Worm (Caenorhabditis elegans): Measurements from ENCODE around the gene prp-38.

DNA sequence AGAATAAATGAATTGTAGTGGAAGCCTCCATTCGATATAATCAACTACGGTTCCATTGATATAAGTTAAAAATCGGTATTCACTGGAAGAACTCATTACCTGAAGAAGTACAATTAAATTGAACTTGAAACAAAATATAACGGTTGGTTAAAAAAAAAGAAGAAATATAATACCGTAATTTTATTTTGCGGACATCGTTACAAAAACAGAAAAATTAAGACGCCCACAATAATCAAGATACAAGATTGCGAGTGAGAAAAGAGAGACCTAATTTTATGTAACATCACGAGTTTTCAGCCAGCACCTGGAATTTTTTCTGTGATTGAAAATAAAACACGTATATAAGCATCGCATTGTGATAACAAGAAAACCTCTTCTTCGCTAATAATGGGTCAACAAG is 43.1 kb downstream of the prp-38 start, which contains the start of gene sre-6:
- TF ChIP-seq Y67H2A.10 (GFP tag; conservative IDR thresholded peaks at IDR 0.05) (no peak), somi-1 (GFP tag; optimal IDR thresholded peaks at IDR 0.05) (no peak), ceh-91 (GFP tag; IDR thresholded peaks at IDR 0.05) (no peak), unc-62 (GFP tag; optimal IDR thresholded peaks at IDR 0.05) (no peak), madf-8 (GFP tag; conservative IDR thresholded peaks at IDR 0.05) (no peak), ztf-3 (GFP tag; optimal IDR thresholded peaks at IDR 0.05) (no peak)

Measured in whole organism, young adult.